Fruit fly (Drosophila melanogaster) whole organism, embryonic: Measurements from ENCODE around the gene nSMase.

Experiments used
- B-H2 ChIP-seq: fragments of 200-800 bp; sonication (Bioruptor generic); optimal IDR thresholded peaks from 2 replicates; lab custom pipeline; 2018; ENCODE audit warnings: missing biosample characterization, mild to moderate bottlenecking, missing genetic modification characterization
- BtbVII ChIP-seq: fragments of 200-800 bp; sonication (Bioruptor generic); optimal IDR thresholded peaks from 3 replicates; lab custom pipeline; 2017; ENCODE audit warnings: missing biosample characterization, mild to moderate bottlenecking, missing genetic modification characterization
- CG10147 ChIP-seq: fragments of 200-800 bp; sonication (Bioruptor generic); optimal IDR thresholded peaks from 2 replicates; lab custom pipeline; 2019; ENCODE audit warnings: missing biosample characterization, mild to moderate bottlenecking, missing genetic modification characterization, moderate library complexity
- CG12391 ChIP-seq: fragments of 200-800 bp; sonication (Bioruptor generic); optimal IDR thresholded peaks from 3 replicates; lab custom pipeline; 2018; ENCODE audit warnings: missing biosample characterization, mild to moderate bottlenecking, missing genetic modification characterization, moderate library complexity
- CG14860 ChIP-seq: fragments of 200-800 bp; sonication (Bioruptor generic); IDR thresholded peaks from 3 replicates; pipeline ENCODE4 v1.3.6; 2022; ENCODE audit warnings: missing biosample characterization, missing genetic modification characterization; ENCODE audit not compliant: partially characterized antibody
- CG16779 ChIP-seq: fragments of 200-800 bp; sonication (Bioruptor generic); IDR thresholded peaks from 2 replicates; pipeline ENCODE4 v1.3.6; 2022; ENCODE audit warnings: missing biosample characterization, missing genetic modification characterization
- CG17802 ChIP-seq: fragments of 200-800 bp; sonication (Bioruptor generic); optimal IDR thresholded peaks from 2 replicates; lab custom pipeline; 2018; ENCODE audit warnings: missing biosample characterization, mild to moderate bottlenecking, missing genetic modification characterization, moderate library complexity
- CG2678 ChIP-seq: fragments of 200-800 bp; sonication (Bioruptor generic); optimal IDR thresholded peaks from 3 replicates; lab custom pipeline; 2019; ENCODE audit warnings: missing biosample characterization, mild to moderate bottlenecking, missing genetic modification characterization, moderate library complexity
- CG31365 ChIP-seq: fragments of 200-800 bp; sonication (Bioruptor generic); optimal IDR thresholded peaks from 2 replicates; lab custom pipeline; 2018; ENCODE audit warnings: missing biosample characterization, mild to moderate bottlenecking, missing genetic modification characterization
- CG32767 ChIP-seq: fragments of 200-800 bp; sonication (Bioruptor generic); IDR thresholded peaks from 2 replicates; pipeline ENCODE4 v1.3.6; 2022; ENCODE audit warnings: missing biosample characterization, missing genetic modification characterization
- CG34224 ChIP-seq: fragments of 200-800 bp; sonication (Bioruptor generic); IDR thresholded peaks from 3 replicates; pipeline ENCODE4 v1.3.6; 2022; ENCODE audit warnings: missing biosample characterization, missing genetic modification characterization; ENCODE audit not compliant: partially characterized antibody
- CG3847 ChIP-seq: fragments of 200-800 bp; sonication (Bioruptor generic); IDR thresholded peaks from 2 replicates; pipeline ENCODE4 v1.3.6; 2022; ENCODE audit warnings: missing biosample characterization, missing genetic modification characterization
- CG3995 ChIP-seq: fragments of 200-800 bp; sonication (Bioruptor generic); optimal IDR thresholded peaks from 3 replicates; lab custom pipeline; 2016; ENCODE audit warnings: missing biosample characterization, missing genetic modification characterization
- CG42726 ChIP-seq: fragments of 200-800 bp; sonication (Bioruptor generic); IDR thresholded peaks from 2 replicates; pipeline ENCODE4 v1.3.6; 2022; ENCODE audit warnings: missing biosample characterization, missing genetic modification characterization; ENCODE audit not compliant: partially characterized antibody
- CG4328 ChIP-seq: fragments of 200-800 bp; sonication (Bioruptor generic); optimal IDR thresholded peaks from 3 replicates; lab custom pipeline; 2017; ENCODE audit warnings: missing biosample characterization, missing genetic modification reagents, missing genetic modification characterization
- CG4360 ChIP-seq: fragments of 200-800 bp; sonication (Bioruptor generic); IDR thresholded peaks from 2 replicates; pipeline ENCODE4 v1.3.6; 2022; ENCODE audit warnings: missing biosample characterization, missing genetic modification characterization
- CG4820 ChIP-seq: fragments of 200-800 bp; sonication (Bioruptor generic); optimal IDR thresholded peaks from 3 replicates; lab custom pipeline; 2016; ENCODE audit warnings: missing biosample characterization, missing genetic modification characterization
- CG5180 ChIP-seq: fragments of 200-800 bp; sonication (Bioruptor generic); optimal IDR thresholded peaks from 3 replicates; lab custom pipeline; 2017; ENCODE audit warnings: missing biosample characterization, missing genetic modification characterization, mild to moderate bottlenecking, moderate library complexity, missing genetic modification reagents
- CG6683 ChIP-seq: fragments of 200-800 bp; sonication (Bioruptor generic); optimal IDR thresholded peaks from 2 replicates; lab custom pipeline; 2017; ENCODE audit warnings: missing biosample characterization, mild to moderate bottlenecking, missing genetic modification characterization, missing genetic modification reagents
- CG7357 ChIP-seq: fragments of 200-800 bp; sonication (Bioruptor generic); IDR thresholded peaks from 3 replicates; pipeline ENCODE4 v1.3.6; 2022; ENCODE audit warnings: missing biosample characterization, missing genetic modification characterization
- CHES-1-like ChIP-seq: fragments of 200-800 bp; sonication (Bioruptor generic); optimal IDR thresholded peaks from 2 replicates; lab custom pipeline; 2016; ENCODE audit warnings: missing biosample characterization, missing genetic modification characterization
- Dek ChIP-seq: fragments of 200-800 bp; sonication (Bioruptor generic); optimal IDR thresholded peaks from 3 replicates; lab custom pipeline; 2019; ENCODE audit warnings: missing biosample characterization, mild to moderate bottlenecking, missing genetic modification characterization, moderate library complexity
- Drgx ChIP-seq: fragments of 200-800 bp; sonication (Bioruptor generic); IDR thresholded peaks from 2 replicates; pipeline ENCODE4 v1.3.6; 2022; ENCODE audit warnings: missing biosample characterization, missing genetic modification characterization
- Ets65A ChIP-seq: fragments of 200-800 bp; sonication (Bioruptor generic); peaks from one replicate; lab custom pipeline; 2016; ENCODE audit warnings: missing biosample characterization, missing genetic modification characterization
- Ets97D ChIP-seq: fragments of 200-800 bp; sonication (Bioruptor generic); optimal IDR thresholded peaks from 3 replicates; lab custom pipeline; 2016; ENCODE audit warnings: missing biosample characterization, missing genetic modification characterization
- MESR4 ChIP-seq: fragments of 200-800 bp; sonication (Bioruptor generic); optimal IDR thresholded peaks from 2 replicates; lab custom pipeline; 2018; ENCODE audit warnings: missing biosample characterization, mild to moderate bottlenecking, missing genetic modification characterization, moderate library complexity
- MTF-1 ChIP-seq: fragments of 200-800 bp; sonication (Bioruptor generic); optimal IDR thresholded peaks from 2 replicates; lab custom pipeline; 2018; ENCODE audit warnings: missing biosample characterization, mild to moderate bottlenecking, missing genetic modification characterization, borderline replicate concordance
- NfI ChIP-seq: fragments of 200-800 bp; sonication (Bioruptor generic); optimal IDR thresholded peaks from 3 replicates; lab custom pipeline; 2018; ENCODE audit warnings: missing biosample characterization, mild to moderate bottlenecking, missing genetic modification characterization, moderate library complexity
- Oaz ChIP-seq: fragments of 200-800 bp; sonication (Bioruptor generic); IDR thresholded peaks from 2 replicates; pipeline ENCODE4 v1.3.6; 2022; ENCODE audit warnings: missing biosample characterization, missing genetic modification characterization
- Ptx1 ChIP-seq: fragments of 200-800 bp; sonication (Bioruptor generic); IDR thresholded peaks from 2 replicates; pipeline ENCODE4 v1.3.6; 2022; ENCODE audit warnings: missing biosample characterization, missing genetic modification characterization
- Scr ChIP-seq: fragments of 200-800 bp; sonication (Bioruptor generic); IDR thresholded peaks from 2 replicates; pipeline ENCODE4 v1.3.6; 2022; ENCODE audit warnings: missing biosample characterization, missing genetic modification characterization; ENCODE audit not compliant: partially characterized antibody
- Xrp1 ChIP-seq: fragments of 200-800 bp; sonication (Bioruptor generic); IDR thresholded peaks from 2 replicates; pipeline ENCODE4 v1.3.6; 2022; ENCODE audit warnings: missing biosample characterization, missing genetic modification characterization
- fru ChIP-seq: fragments of >200 bp; optimal IDR thresholded peaks from 2 replicates; lab custom pipeline; 2017
- ken ChIP-seq: fragments of 200-800 bp; sonication (Bioruptor generic); IDR thresholded peaks from 3 replicates; pipeline ENCODE4 v1.3.6; 2022; ENCODE audit warnings: missing biosample characterization, missing genetic modification characterization
- maf-S ChIP-seq: fragments of 200-800 bp; sonication (Bioruptor generic); optimal IDR thresholded peaks from 2 replicates; lab custom pipeline; 2016; ENCODE audit warnings: missing biosample characterization, missing genetic modification characterization
- mld ChIP-seq: fragments of 200-800 bp; sonication (Bioruptor generic); IDR thresholded peaks from 3 replicates; pipeline ENCODE4 v1.3.6; 2022; ENCODE audit warnings: missing biosample characterization, missing genetic modification characterization; ENCODE audit not compliant: partially characterized antibody
- nau ChIP-seq: fragments of 200-800 bp; sonication (Bioruptor generic); optimal IDR thresholded peaks from 3 replicates; lab custom pipeline; 2017; ENCODE audit warnings: missing biosample characterization, mild to moderate bottlenecking, missing genetic modification characterization, missing genetic modification reagents
- psq ChIP-seq: fragments of 200-800 bp; sonication (Bioruptor generic); optimal IDR thresholded peaks from 2 replicates; lab custom pipeline; 2017; ENCODE audit warnings: missing biosample characterization, missing genetic modification characterization
- rib ChIP-seq: fragments of 200-800 bp; sonication (Bioruptor generic); IDR thresholded peaks from 2 replicates; pipeline ENCODE4 v1.3.6; 2022; ENCODE audit warnings: missing biosample characterization, missing genetic modification characterization
- row ChIP-seq: fragments of 200-800 bp; sonication (Bioruptor generic); IDR thresholded peaks from 3 replicates; pipeline ENCODE4 v1.3.6; 2022; ENCODE audit warnings: missing biosample characterization, missing genetic modification characterization
- sim ChIP-seq: fragments of 200-800 bp; sonication (Bioruptor generic); IDR thresholded peaks from 2 replicates; pipeline ENCODE4 v1.3.6; 2022; ENCODE audit warnings: missing biosample characterization, missing genetic modification characterization
- slbo ChIP-seq: fragments of 200-800 bp; sonication (Bioruptor generic); IDR thresholded peaks from 2 replicates; pipeline ENCODE4 v1.3.6; 2022; ENCODE audit warnings: missing biosample characterization, missing genetic modification characterization
- sqz ChIP-seq: fragments of 200-800 bp; sonication (Bioruptor generic); optimal IDR thresholded peaks from 3 replicates; lab custom pipeline; 2018; ENCODE audit warnings: missing biosample characterization, mild to moderate bottlenecking, missing genetic modification characterization
- tin ChIP-seq: fragments of 200-800 bp; sonication (Bioruptor generic); optimal IDR thresholded peaks from 3 replicates; lab custom pipeline; 2016; ENCODE audit warnings: missing biosample characterization, missing genetic modification characterization
- vnd ChIP-seq: fragments of 200-800 bp; sonication (Bioruptor generic); IDR thresholded peaks from 3 replicates; pipeline ENCODE4 v1.3.6; 2022; ENCODE audit warnings: missing biosample characterization, missing genetic modification characterization; ENCODE audit not compliant: partially characterized antibody
- zen2 ChIP-seq: fragments of 200-800 bp; sonication (Bioruptor generic); IDR thresholded peaks from 3 replicates; pipeline ENCODE4 v1.3.6; 2022; ENCODE audit warnings: missing biosample characterization, missing genetic modification characterization; ENCODE audit not compliant: partially characterized antibody
- zfh1 ChIP-seq: fragments of 200-800 bp; sonication (Bioruptor generic); IDR thresholded peaks from 3 replicates; pipeline ENCODE4 v1.3.6; 2022; ENCODE audit warnings: missing biosample characterization, missing genetic modification characterization
- zfh2 ChIP-seq: fragments of 200-800 bp; sonication (Bioruptor generic); optimal IDR thresholded peaks from 2 replicates; lab custom pipeline; 2016; ENCODE audit warnings: missing biosample characterization, missing genetic modification characterization

nSMase gene

dm6 chr3L:3224740-3225719 is 6.1 kb downstream of the nSMase start, which contains the start of gene Larp4B:
Larp4B (plus strand) TSS chr3L:3224838.
- TF ChIP-seq Xrp1 (GFP tag; lab: Robert Waterston, UW) (peak; percentile 7; the same call in 1 of the 2 replicates), CG42726 (GFP tag; lab: Robert Waterston, UW) (0 out of 2 replicates have a peak, but pooled peaks have one; percentile 46), BtbVII (GFP tag; lab: Kevin White, UChicago) (peak; percentile 15), CG10147 (GFP tag; lab: Kevin White, UChicago) (peak; percentile 22), maf-S (no peak), rib (GFP tag; lab: Robert Waterston, UW) (no peak), sqz (peak; percentile 77), Ets97D (GFP tag; lab: Kevin White, UChicago) (peak; percentile 73), CG4820 (no peak), Drgx (GFP tag; lab: Robert Waterston, UW) (no peak), CG31365 (tag; lab: Kevin White, UChicago) (no peak), CG4328 (GFP tag; lab: Kevin White, UChicago) (no peak), slbo (GFP tag; lab: Robert Waterston, UW) (peak; percentile 35; the same call in 1 of the 2 replicates), Ets65A (GFP tag; lab: Kevin White, UChicago) (peak; percentile 89), CG17802 (no peak), CG32767 (GFP tag; lab: Robert Waterston, UW) (no peak), CG14860 (GFP tag; lab: Robert Waterston, UW) (peak; percentile 72; the same call in 2 of the 3 replicates), CG3847 (GFP tag; lab: Robert Waterston, UW) (peak; percentile 47), CG5180 (GFP tag; lab: Kevin White, UChicago) (no peak), sim (GFP tag; lab: Robert Waterston, UW) (no peak), NfI (peak; percentile 21), Oaz (GFP tag; lab: Robert Waterston, UW) (no peak), psq (GFP tag; lab: Kevin White, UChicago) (no peak), tin (GFP tag; lab: Kevin White, UChicago) (no peak), mld (GFP tag; lab: Robert Waterston, UW) (0 out of 3 replicates have a peak, but pooled peaks have one; percentile 39), zfh1 (GFP tag; lab: Robert Waterston, UW) (0 out of 3 replicates have a peak, but pooled peaks have one; percentile 37), zen2 (0 out of 3 replicates have a peak, but pooled peaks have one; percentile 39), CHES-1-like (peak; percentile 25), CG7357 (GFP tag; lab: Robert Waterston, UW) (0 out of 3 replicates have a peak, but pooled peaks have one; percentile 21), MTF-1 (no peak), MESR4 (GFP tag; lab: Kevin White, UChicago) (peak; percentile 62), CG2678 (tag; lab: Kevin White, UChicago) (no peak), zfh2 (peak; percentile 35), CG4360 (peak; percentile 18; the same call in 1 of the 2 replicates), CG16779 (no peak), Dek (peak; percentile 3), vnd (peak; percentile 71), B-H2 (GFP tag; lab: Kevin White, UChicago) (peak; percentile 28), CG12391 (tag; lab: Kevin White, UChicago) (peak; percentile 1), nau (GFP tag; lab: Kevin White, UChicago) (no peak), Scr (GFP tag; lab: Robert Waterston, UW) (peak; percentile 72), Ptx1 (no peak), CG6683 (GFP tag; lab: Kevin White, UChicago) (no peak), CG34224 (peak; percentile 55), CG3995 (GFP tag; lab: Kevin White, UChicago) (peak; percentile 73), fru (lab: Kevin White, UChicago) (no peak), ken (no peak), row (GFP tag; lab: Robert Waterston, UW) (peak; percentile 62)
